Worm (Caenorhabditis elegans) whole organism, late embryonic: ENCODE data around the gene ghi-1.

Source experiments
- C08G9.2 ChIP-seq: sonication (generic microtip); optimal IDR thresholded peaks from 2 replicates; lab custom pipeline; 2016; ENCODE audit warnings: mild to moderate bottlenecking, missing genetic modification characterization, moderate library complexity, missing compliant biosample characterization
- C38D4.7 ChIP-seq: fragments of 200-800 bp; sonication (Bioruptor generic); optimal IDR thresholded peaks from 2 replicates; lab custom pipeline; 2018; ENCODE audit warnings: mild to moderate bottlenecking, missing genetic modification characterization, moderate library complexity, missing compliant biosample characterization
- K02D7.2 ChIP-seq: sonication (generic microtip); optimal IDR thresholded peaks from 2 replicates; lab custom pipeline; 2017; ENCODE audit warnings: mild to moderate bottlenecking, missing genetic modification characterization, missing compliant biosample characterization
- T23F11.4 ChIP-seq: fragments of 200-800 bp; sonication (Bioruptor generic); optimal IDR thresholded peaks from 2 replicates; lab custom pipeline; 2018; ENCODE audit warnings: mild to moderate bottlenecking, missing genetic modification characterization, missing compliant biosample characterization
- ahr-1 ChIP-seq: sonication (generic microtip); optimal IDR thresholded peaks from 2 replicates; lab custom pipeline; 2016; ENCODE audit warnings: missing genetic modification characterization, missing compliant biosample characterization
- ceh-18 ChIP-seq: sonication (generic microtip); optimal IDR thresholded peaks from 2 replicates; lab custom pipeline; 2016; ENCODE audit warnings: missing genetic modification characterization, missing compliant biosample characterization
- ceh-2 ChIP-seq: sonication (generic microtip); optimal IDR thresholded peaks from 2 replicates; lab custom pipeline; 2016; ENCODE audit warnings: missing genotype, missing genetic modification characterization, missing compliant biosample characterization
- ceh-31 ChIP-seq: sonication (generic microtip); optimal IDR thresholded peaks from 2 replicates; lab custom pipeline; 2016; ENCODE audit warnings: missing genetic modification characterization, missing compliant biosample characterization
- ceh-34 ChIP-seq: sonication (generic microtip); optimal IDR thresholded peaks from 2 replicates; lab custom pipeline; 2016; ENCODE audit warnings: mild to moderate bottlenecking, missing genetic modification characterization, missing compliant biosample characterization
- ceh-45 ChIP-seq: fragments of 200-800 bp; sonication (Bioruptor generic); IDR thresholded peaks from 2 replicates; pipeline ENCODE4 v1.3.6; 2022; ENCODE audit warnings: missing genetic modification reagents, missing genetic modification characterization, missing compliant biosample characterization
- ceh-48 ChIP-seq: sonication (generic microtip); optimal IDR thresholded peaks from 2 replicates; lab custom pipeline; 2016; ENCODE audit warnings: missing genetic modification characterization, inconsistent platforms, missing compliant biosample characterization
- ceh-6 ChIP-seq: fragments of 200-800 bp; sonication (Bioruptor generic); optimal IDR thresholded peaks from 2 replicates; lab custom pipeline; 2018; ENCODE audit warnings: mild to moderate bottlenecking, missing genetic modification characterization, missing compliant biosample characterization
- ceh-9 ChIP-seq: sonication (generic microtip); optimal IDR thresholded peaks from 2 replicates; lab custom pipeline; 2016; ENCODE audit warnings: mild to moderate bottlenecking, missing genetic modification characterization, inconsistent platforms, missing compliant biosample characterization
- che-1 ChIP-seq: sonication (generic microtip); optimal IDR thresholded peaks from 2 replicates; lab custom pipeline; 2016; ENCODE audit warnings: mild to moderate bottlenecking, missing genetic modification characterization, missing compliant biosample characterization
- dmd-4 ChIP-seq: sonication (generic microtip); optimal IDR thresholded peaks from 2 replicates; lab custom pipeline; 2016; ENCODE audit warnings: borderline replicate concordance, missing genetic modification characterization, missing compliant biosample characterization
- ets-4 ChIP-seq: sonication (generic microtip); optimal IDR thresholded peaks from 2 replicates; lab custom pipeline; 2016; ENCODE audit warnings: missing genetic modification characterization, missing compliant biosample characterization
- fax-1 ChIP-seq: sonication (generic microtip); optimal IDR thresholded peaks from 2 replicates; lab custom pipeline; 2016; ENCODE audit warnings: missing genotype, missing genetic modification characterization, missing compliant biosample characterization
- fkh-10 ChIP-seq: fragments of 150-350 bp; optimal IDR thresholded peaks from 2 replicates; lab custom pipeline; 2014; ENCODE audit warnings: missing biosample characterization, missing genetic modification reagents, missing genetic modification characterization
- hlh-13 ChIP-seq: fragments of 200-800 bp; sonication (Bioruptor generic); optimal IDR thresholded peaks from 2 replicates; lab custom pipeline; 2018; ENCODE audit warnings: mild to moderate bottlenecking, missing genetic modification characterization, missing compliant biosample characterization
- hlh-30 ChIP-seq: sonication (generic microtip); optimal IDR thresholded peaks from 2 replicates; lab custom pipeline; 2017; ENCODE audit warnings: antibody characterized with exemption, missing genetic modification characterization, missing compliant biosample characterization; ENCODE audit not compliant: insufficient read depth
- hlh-6 ChIP-seq: sonication (generic microtip); optimal IDR thresholded peaks from 2 replicates; lab custom pipeline; 2016; ENCODE audit warnings: missing genotype, missing genetic modification characterization, missing compliant biosample characterization
- hlh-8 ChIP-seq: sonication (generic microtip); optimal IDR thresholded peaks from 2 replicates; lab custom pipeline; 2016; ENCODE audit warnings: missing genotype, missing genetic modification characterization, missing compliant biosample characterization
- lim-6 ChIP-seq: sonication (generic microtip); optimal IDR thresholded peaks from 2 replicates; lab custom pipeline; 2016; ENCODE audit warnings: missing genetic modification characterization, missing compliant biosample characterization
- lin-11 ChIP-seq: fragments of 200-800 bp; sonication (Bioruptor generic); optimal IDR thresholded peaks from 2 replicates; lab custom pipeline; 2018; ENCODE audit warnings: mild to moderate bottlenecking, missing genetic modification characterization, missing compliant biosample characterization
- madf-2 ChIP-seq: sonication (generic microtip); optimal IDR thresholded peaks from 2 replicates; lab custom pipeline; 2017; ENCODE audit warnings: missing genetic modification characterization, missing compliant biosample characterization
- mec-3 ChIP-seq: sonication (generic microtip); optimal IDR thresholded peaks from 2 replicates; lab custom pipeline; 2016; ENCODE audit warnings: borderline replicate concordance, missing genetic modification characterization, missing compliant biosample characterization
- nfya-1 ChIP-seq: sonication (generic microtip); optimal IDR thresholded peaks from 2 replicates; lab custom pipeline; 2017; ENCODE audit warnings: missing genetic modification characterization, mild to moderate bottlenecking, missing compliant biosample characterization, antibody characterized with exemption, moderate library complexity
- pag-3 ChIP-seq: sonication (generic microtip); optimal IDR thresholded peaks from 2 replicates; lab custom pipeline; 2016; ENCODE audit warnings: missing compliant biosample characterization, missing genetic modification characterization, borderline replicate concordance
- pax-1 ChIP-seq: fragments of 150-350 bp; optimal IDR thresholded peaks from 2 replicates; lab custom pipeline; 2014; ENCODE audit warnings: missing biosample characterization, missing genetic modification characterization
- pha-4 ChIP-seq: fragments of 150-350 bp; optimal IDR thresholded peaks from 2 replicates; lab custom pipeline; 2018; ENCODE audit warnings: missing biosample characterization, missing genetic modification reagents, missing genetic modification characterization
- pqm-1 ChIP-seq: sonication (generic microtip); optimal IDR thresholded peaks from 2 replicates; lab custom pipeline; 2016; ENCODE audit warnings: missing genetic modification characterization, missing compliant biosample characterization
- pros-1 ChIP-seq: fragments of 150-350 bp; optimal IDR thresholded peaks from 2 replicates; lab custom pipeline; 2014; ENCODE audit warnings: missing biosample characterization, missing genetic modification reagents, missing genetic modification characterization
- sox-2 ChIP-seq: fragments of 200-800 bp; sonication (Bioruptor generic); IDR thresholded peaks from 2 replicates; pipeline ENCODE4 v1.3.6; 2022; ENCODE audit warnings: missing genetic modification reagents, missing genetic modification characterization, missing compliant biosample characterization
- sox-4 ChIP-seq: sonication (generic microtip); optimal IDR thresholded peaks from 2 replicates; lab custom pipeline; 2017; ENCODE audit warnings: mild to moderate bottlenecking, missing genetic modification characterization, inconsistent platforms, missing compliant biosample characterization
- syd-9 ChIP-seq: sonication (generic microtip); optimal IDR thresholded peaks from 2 replicates; lab custom pipeline; 2016; ENCODE audit warnings: mild to moderate bottlenecking, missing genetic modification characterization, moderate library complexity, missing compliant biosample characterization
- tbx-2 ChIP-seq: sonication (generic microtip); optimal IDR thresholded peaks from 2 replicates; lab custom pipeline; 2016; ENCODE audit warnings: missing genetic modification characterization, missing compliant biosample characterization
- tbx-7 ChIP-seq: sonication (generic microtip); optimal IDR thresholded peaks from 2 replicates; lab custom pipeline; 2016; ENCODE audit warnings: missing genotype, missing genetic modification characterization, missing compliant biosample characterization
- ttx-3 ChIP-seq: sonication (generic microtip); optimal IDR thresholded peaks from 2 replicates; lab custom pipeline; 2016; ENCODE audit warnings: missing genetic modification reagents, missing genetic modification characterization, missing compliant biosample characterization
- unc-3 ChIP-seq, 2 experiments: fragments of 200-800 bp in 1 of 2; sonication (Bioruptor generic) in 1 of 2; sonication (generic microtip) in 1 of 2; conservative IDR thresholded peaks in 1 of 2; optimal IDR thresholded peaks in 1 of 2; 2 replicates each; pipeline versions ENCODE4 v1.3.6 to Lab custom; 2016 to 2022; ENCODE audit warnings: missing compliant biosample characterization in 2 of 2, missing genetic modification characterization in 2 of 2, missing genetic modification reagents in 1 of 2
- unc-42 ChIP-seq: sonication (generic microtip); optimal IDR thresholded peaks from 2 replicates; lab custom pipeline; 2016; ENCODE audit warnings: missing genotype, missing genetic modification characterization, missing compliant biosample characterization
- unc-55 ChIP-seq: sonication (generic microtip); optimal IDR thresholded peaks from 2 replicates; lab custom pipeline; 2017; ENCODE audit warnings: missing biosample characterization, missing genetic modification reagents, missing genetic modification characterization
- unc-86 ChIP-seq: sonication (generic microtip); optimal IDR thresholded peaks from 2 replicates; lab custom pipeline; 2016; ENCODE audit warnings: missing genetic modification characterization, missing compliant biosample characterization
- zip-5 ChIP-seq: sonication (generic microtip); optimal IDR thresholded peaks from 2 replicates; lab custom pipeline; 2016; ENCODE audit warnings: missing genetic modification characterization, missing compliant biosample characterization

The ghi-1 gene

DNA sequence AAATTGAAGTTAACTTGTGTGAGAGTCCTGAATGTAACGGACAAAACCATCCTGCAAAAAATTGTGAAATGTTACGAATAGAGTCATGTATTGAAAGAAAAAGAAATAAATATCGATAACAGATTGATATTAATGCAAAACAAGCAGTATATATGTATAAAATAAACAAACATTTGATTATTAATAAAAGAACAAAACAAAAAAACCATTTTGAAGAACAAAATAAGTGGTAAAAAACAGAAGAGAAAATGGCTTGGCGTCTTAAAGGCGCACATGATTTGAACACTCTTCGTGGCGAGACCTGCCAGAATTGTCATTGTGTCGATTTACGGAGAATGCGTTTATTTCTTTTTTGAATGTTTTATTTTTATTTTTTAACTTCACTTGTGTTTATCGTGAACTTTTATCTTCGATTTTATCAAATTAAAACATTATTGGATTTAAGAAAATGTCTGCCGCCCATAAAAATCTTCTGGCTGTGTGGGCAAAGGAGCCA is 6.2 kb downstream of the ghi-1 start, which contains the start of the genes rad-23 and rpn-12:
rad-23 (minus strand) TSS at position 51 of the 496 bp plus-strand sequence.
rpn-12 (plus strand) TSS at position 446 of the 496 bp plus-strand sequence.
- TF ChIP-seq tbx-7: no peak
- no peak for TF ChIP-seq C38D4.7 (GFP tag; lab: Kevin White, UChicago)
- peak; percentile 0 for TF ChIP-seq hlh-30 (tag; lab: Kevin White, UChicago)
- TF ChIP-seq unc-42 (tag; lab: Kevin White, UChicago): peak; percentile 47
- peak; percentile 29 for TF ChIP-seq nfya-1 (tag; lab: Kevin White, UChicago)
- no peak for TF ChIP-seq pag-3 (tag; lab: Kevin White, UChicago)
- TF ChIP-seq ceh-31 (tag; lab: Kevin White, UChicago): peak; percentile 29

DNA sequence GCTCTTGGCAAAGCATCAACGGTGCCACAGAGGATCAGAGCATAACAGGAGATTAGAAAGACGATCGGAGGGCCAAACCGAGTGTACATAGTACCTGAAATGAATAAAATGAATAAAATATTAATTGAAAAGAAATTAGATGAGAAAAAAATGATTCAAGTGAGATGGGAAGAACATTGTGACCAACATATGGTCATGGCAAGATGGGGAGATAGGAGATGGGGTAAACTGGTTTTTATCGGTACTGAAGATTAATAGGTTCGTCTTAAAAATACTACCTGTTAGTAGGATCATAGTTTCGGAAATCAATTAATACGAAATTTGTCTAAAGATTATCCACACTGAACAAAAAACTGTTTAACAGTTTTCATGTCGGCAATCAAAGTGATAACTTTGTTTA is 10.5 kb downstream of the ghi-1 start, which contains the start of gene nep-1:
nep-1 (minus strand) TSS at position 101 of the 400 bp plus-strand sequence.
- TF ChIP-seq dmd-4 (tag; lab: Kevin White, UChicago) (no peak), ceh-45 (GFP tag; lab: Robert Waterston, UW) (no peak), ets-4 (tag; lab: Kevin White, UChicago) (no peak), unc-42 (tag; lab: Kevin White, UChicago) (no peak), nfya-1 (tag; lab: Kevin White, UChicago) (no peak), ceh-34 (tag; lab: Kevin White, UChicago) (no peak), ttx-3 (no peak), pag-3 (tag; lab: Kevin White, UChicago) (no peak), unc-55 (GFP tag; lab: Kevin White, UChicago) (no peak), pqm-1 (no peak), tbx-2 (no peak), T23F11.4 (GFP tag; lab: Kevin White, UChicago) (no peak), lin-11 (tag; lab: Kevin White, UChicago) (no peak), zip-5 (no peak), sox-2 (GFP tag; lab: Robert Waterston, UW) (no peak), ceh-31 (tag; lab: Kevin White, UChicago) (no peak), ceh-48 (tag; lab: Kevin White, UChicago) (no peak), C08G9.2 (no peak), fkh-10 (no peak), unc-3 (GFP tag; conservative IDR thresholded peaks at IDR 0.05; lab: Robert Waterston, UW) (no peak), unc-3 (tag; optimal IDR thresholded peaks at IDR 0.05; lab: Kevin White, UChicago) (no peak)

DNA sequence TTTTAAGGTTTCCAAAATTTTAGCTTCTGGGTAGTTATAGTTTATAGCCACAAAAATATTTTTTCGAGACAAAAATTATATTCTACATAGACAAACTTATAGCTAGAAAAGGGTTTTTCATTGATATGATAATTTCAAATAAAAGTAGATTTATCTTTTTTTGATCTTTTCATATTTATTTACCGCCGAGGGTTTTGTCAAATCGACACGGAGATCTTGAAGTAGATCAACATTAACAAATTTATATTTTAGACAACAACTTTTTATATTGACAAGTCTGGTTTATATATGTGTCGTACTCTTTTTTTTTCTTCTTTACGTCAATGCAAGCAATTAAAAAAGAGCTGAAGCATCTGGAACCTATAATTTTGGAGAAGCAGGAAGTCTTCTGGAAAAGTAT is 12.3 kb downstream of the ghi-1 start:
- TF ChIP-seq hlh-8 (tag; lab: Kevin White, UChicago) (no peak), ttx-3 (no peak), ceh-18 (tag; lab: Kevin White, UChicago) (no peak)
- TF ChIP-seq, all 69 proteins: peak for 0

DNA sequence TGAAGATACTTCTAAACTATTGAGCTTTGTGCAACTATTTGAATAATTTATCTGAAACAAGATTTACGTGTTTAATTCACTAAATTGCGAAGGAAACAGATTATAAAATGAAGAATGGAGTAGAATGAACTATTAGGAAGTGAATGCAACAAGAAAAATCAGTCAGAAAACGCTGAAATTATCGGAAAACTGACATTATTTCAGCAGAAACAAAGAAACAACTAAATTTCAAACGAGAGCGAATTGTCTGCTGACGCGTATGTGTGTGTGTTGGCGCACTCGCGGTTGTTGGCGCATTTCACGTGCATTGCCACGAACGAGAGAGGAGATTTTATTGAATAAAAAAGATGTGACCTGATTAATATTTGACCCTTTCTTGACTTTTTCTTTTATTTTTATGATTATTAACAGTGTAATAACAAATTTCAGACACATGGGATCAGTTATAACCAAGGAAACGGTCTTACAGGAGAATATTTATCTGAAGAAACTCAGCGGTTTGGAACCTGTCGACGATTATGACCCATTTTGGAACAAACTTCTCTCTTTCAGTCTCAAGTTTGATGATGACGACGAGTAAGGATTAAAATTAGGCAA is 29.4 kb downstream of the ghi-1 start, which contains the start of the genes trr-1 and C47D12.2:
trr-1 (minus strand) TSS at position 51 of the 597 bp plus-strand sequence.
C47D12.2 (plus strand) TSS at position 430 of the 597 bp plus-strand sequence.
- TF ChIP-seq hlh-6 (tag; lab: Kevin White, UChicago): no peak
- no peak for TF ChIP-seq pax-1 (tag; lab: Kevin White, UChicago)
- no peak for TF ChIP-seq ceh-34 (tag; lab: Kevin White, UChicago)
- no peak for TF ChIP-seq C08G9.2
- no peak for TF ChIP-seq syd-9 (tag; lab: Kevin White, UChicago)
- TF ChIP-seq hlh-8 (tag; lab: Kevin White, UChicago): no peak
- no peak for TF ChIP-seq T23F11.4 (GFP tag; lab: Kevin White, UChicago)
- peak; percentile 69 for TF ChIP-seq unc-42 (tag; lab: Kevin White, UChicago)
- no peak for TF ChIP-seq pqm-1
- no peak for TF ChIP-seq fax-1 (tag; lab: Kevin White, UChicago)
- no peak for TF ChIP-seq ceh-9
- no peak for TF ChIP-seq unc-86 (tag; lab: Kevin White, UChicago)
- TF ChIP-seq nfya-1 (tag; lab: Kevin White, UChicago): no peak
- TF ChIP-seq ceh-31 (tag; lab: Kevin White, UChicago): no peak
- TF ChIP-seq sox-4 (tag; lab: Kevin White, UChicago): no peak
- no peak for TF ChIP-seq hlh-13 (GFP tag; lab: Kevin White, UChicago)
- TF ChIP-seq ahr-1 (tag; lab: Kevin White, UChicago): no peak
- TF ChIP-seq che-1 (tag; lab: Kevin White, UChicago): no peak
- no peak for TF ChIP-seq zip-5
- no peak for TF ChIP-seq ceh-2
- no peak for TF ChIP-seq lim-6 (tag; lab: Kevin White, UChicago)
- TF ChIP-seq mec-3 (tag; lab: Kevin White, UChicago): no peak
- no peak for TF ChIP-seq K02D7.2
- no peak for TF ChIP-seq pros-1 (tag; lab: Kevin White, UChicago)
- TF ChIP-seq pha-4 (tag; lab: Kevin White, UChicago): no peak
- no peak for TF ChIP-seq ceh-6 (GFP tag; lab: Kevin White, UChicago)
- no peak for TF ChIP-seq ceh-45 (GFP tag; lab: Robert Waterston, UW)
- TF ChIP-seq madf-2: peak; percentile 29
